Worm (Caenorhabditis elegans) whole organism, L4 larva: ENCODE measurements around the gene Y113G7B.11.
A peak's percentile ranks its signal among the peaks of the same experiment; 100 is the strongest.

Experiments
- F26F4.8 ChIP-seq: fragments of 200-800 bp; sonication (Bioruptor generic); conservative IDR thresholded peaks from 2 replicates; pipeline ENCODE4 v1.3.6; 2022; ENCODE audit warnings: missing genetic modification characterization, missing compliant biosample characterization
- T20F7.1 ChIP-seq: fragments of 200-800 bp; sonication (Bioruptor generic); optimal IDR thresholded peaks from 2 replicates; lab custom pipeline; 2018; ENCODE audit warnings: mild to moderate bottlenecking, missing genetic modification characterization, missing compliant biosample characterization
- ZK337.2 ChIP-seq: fragments of 200-800 bp; sonication (Bioruptor generic); IDR thresholded peaks from 2 replicates; pipeline ENCODE4 v1.3.6; 2022; ENCODE audit warnings: missing genetic modification reagents, missing genetic modification characterization, missing compliant biosample characterization
- ZK546.5 ChIP-seq, 2 experiments: sonication (generic microtip); optimal IDR thresholded peaks; 2 replicates each; lab custom pipeline; 2017; ENCODE audit warnings: missing biosample characterization in 2 of 2, missing genetic modification characterization in 2 of 2
- aha-1 ChIP-seq: fragments of 150-350 bp; peaks from one replicate; lab custom pipeline; 2014; ENCODE audit warnings: missing biosample characterization, missing genetic modification characterization
- ama-1 ChIP-seq: fragments of 150-350 bp; optimal IDR thresholded peaks from 2 replicates; lab custom pipeline; 2014; ENCODE audit warnings: inconsistent platforms, mixed read lengths
- arid-1 ChIP-seq: fragments of 200-800 bp; sonication (Bioruptor generic); conservative IDR thresholded peaks from 2 replicates; pipeline ENCODE4 v1.3.6; 2022; ENCODE audit warnings: missing genetic modification reagents, missing genetic modification characterization, missing compliant biosample characterization
- attf-4 ChIP-seq: sonication (generic microtip); optimal IDR thresholded peaks from 3 replicates; lab custom pipeline; 2017; ENCODE audit warnings: missing biosample characterization, missing genetic modification characterization
- ceh-20 ChIP-seq: fragments of 200-800 bp; sonication (Bioruptor generic); IDR thresholded peaks from 2 replicates; pipeline ENCODE4 v1.3.6; 2022; ENCODE audit warnings: missing genetic modification reagents, missing genetic modification characterization, missing compliant biosample characterization
- ceh-28 ChIP-seq: fragments of 150-350 bp; optimal IDR thresholded peaks from 2 replicates; lab custom pipeline; 2014; ENCODE audit warnings: missing biosample characterization, missing genetic modification reagents, missing genetic modification characterization
- ceh-32 ChIP-seq: sonication (generic microtip); optimal IDR thresholded peaks from 2 replicates; lab custom pipeline; 2016; ENCODE audit warnings: mild to moderate bottlenecking, missing genetic modification characterization, missing compliant biosample characterization; ENCODE audit not compliant: poor library complexity
- ceh-82 ChIP-seq: sonication (generic microtip); optimal IDR thresholded peaks from 2 replicates; lab custom pipeline; 2017; ENCODE audit warnings: missing biosample characterization, missing genetic modification characterization
- ces-1 ChIP-seq: fragments of 150-350 bp; sonication (generic microtip); optimal IDR thresholded peaks from 4 replicates; lab custom pipeline; 2014; ENCODE audit warnings: missing biosample characterization, missing genetic modification reagents, missing genetic modification characterization
- daf-19 ChIP-seq: fragments of 200-800 bp; sonication (Bioruptor generic); conservative IDR thresholded peaks from 2 replicates; pipeline ENCODE4 v1.3.6; 2022; ENCODE audit warnings: missing genetic modification characterization, missing compliant biosample characterization
- dmd-6 ChIP-seq: fragments of 200-800 bp; sonication (Bioruptor generic); IDR thresholded peaks from 2 replicates; pipeline ENCODE4 v1.3.6; 2022; ENCODE audit warnings: missing genetic modification reagents, missing genetic modification characterization, missing compliant biosample characterization
- gei-8 ChIP-seq: fragments of 200-800 bp; sonication (Bioruptor generic); optimal IDR thresholded peaks from 2 replicates; lab custom pipeline; 2018; ENCODE audit warnings: mild to moderate bottlenecking, missing genetic modification characterization, missing compliant biosample characterization
- hlh-11 ChIP-seq: fragments of 200-800 bp; sonication (Bioruptor generic); optimal IDR thresholded peaks from 2 replicates; lab custom pipeline; 2018; ENCODE audit warnings: mild to moderate bottlenecking, missing genetic modification characterization, missing compliant biosample characterization
- jun-1 ChIP-seq: fragments of 150-350 bp; optimal IDR thresholded peaks from 2 replicates; lab custom pipeline; 2014; ENCODE audit warnings: missing biosample characterization, missing genetic modification reagents, missing genetic modification characterization
- lin-1 ChIP-seq: fragments of 200-800 bp; sonication (Bioruptor generic); IDR thresholded peaks from 2 replicates; pipeline ENCODE4 v1.3.6; 2022; ENCODE audit warnings: missing genetic modification reagents, missing genetic modification characterization, missing compliant biosample characterization
- lsy-2 ChIP-seq, 2 experiments: fragments of 150-350 bp in 1 of 2; sonication (generic microtip) in 1 of 2; optimal IDR thresholded peaks; 2 replicates each; lab custom pipeline; 2014 to 2017; ENCODE audit warnings: missing biosample characterization in 2 of 2, missing genetic modification characterization in 2 of 2
- mep-1 ChIP-seq: fragments of 150-350 bp; sonication (generic microtip); optimal IDR thresholded peaks from 3 replicates; lab custom pipeline; 2014; ENCODE audit warnings: missing biosample characterization, missing genetic modification characterization
- nhr-102 ChIP-seq: sonication (generic microtip); optimal IDR thresholded peaks from 2 replicates; lab custom pipeline; 2016; ENCODE audit warnings: mild to moderate bottlenecking, missing genetic modification characterization, moderate library complexity, missing compliant biosample characterization
- nhr-111 ChIP-seq: fragments of 200-800 bp; sonication (Bioruptor generic); optimal IDR thresholded peaks from 2 replicates; lab custom pipeline; 2018; ENCODE audit warnings: mild to moderate bottlenecking, missing genetic modification characterization, missing compliant biosample characterization
- nhr-237 ChIP-seq: sonication (generic microtip); optimal IDR thresholded peaks from 2 replicates; lab custom pipeline; 2017; ENCODE audit warnings: missing biosample characterization, missing genetic modification characterization
- nhr-28 ChIP-seq: fragments of 150-350 bp; optimal IDR thresholded peaks from 2 replicates; lab custom pipeline; 2014; ENCODE audit warnings: missing biosample characterization, missing genetic modification characterization
- nhr-76 ChIP-seq: fragments of 150-350 bp; optimal IDR thresholded peaks from 2 replicates; lab custom pipeline; 2014; ENCODE audit warnings: missing biosample characterization, missing genetic modification characterization
- nhr-77 ChIP-seq: fragments of 150-350 bp; optimal IDR thresholded peaks from 2 replicates; lab custom pipeline; 2014; ENCODE audit warnings: missing biosample characterization, missing genetic modification characterization
- sdz-12 ChIP-seq: fragments of 200-800 bp; sonication (Bioruptor generic); optimal IDR thresholded peaks from 2 replicates; lab custom pipeline; 2018; ENCODE audit warnings: mild to moderate bottlenecking, missing genetic modification characterization, missing compliant biosample characterization
- set-16 ChIP-seq: fragments of 200-800 bp; sonication (Bioruptor generic); IDR thresholded peaks from 2 replicates; pipeline ENCODE4 v1.3.6; 2022; ENCODE audit warnings: missing genetic modification reagents, missing genetic modification characterization, missing compliant biosample characterization
- tag-97 ChIP-seq: fragments of 200-800 bp; sonication (Bioruptor generic); IDR thresholded peaks from 2 replicates; pipeline ENCODE4 v1.3.6; 2022; ENCODE audit warnings: missing genetic modification characterization, missing compliant biosample characterization
- unc-62 ChIP-seq, 3 experiments: fragments of 150-350 bp in 1 of 3; sonication (generic microtip); optimal IDR thresholded peaks in 2 of 3; peaks in 1 of 3; 1 replicate in 1 of 3; 2 replicates in 2 of 3; lab custom pipeline; 2014 to 2017; ENCODE audit warnings: missing biosample characterization in 3 of 3, missing genetic modification characterization in 3 of 3, missing genetic modification reagents in 3 of 3, missing genotype in 1 of 3
- vab-7 ChIP-seq: fragments of 200-800 bp; sonication (Bioruptor generic); IDR thresholded peaks from 2 replicates; pipeline ENCODE4 v1.3.6; 2022; ENCODE audit warnings: missing genetic modification reagents, missing genetic modification characterization, missing compliant biosample characterization
- zag-1 ChIP-seq: fragments of 150-350 bp; optimal IDR thresholded peaks from 2 replicates; lab custom pipeline; 2014; ENCODE audit warnings: missing biosample characterization, missing genetic modification characterization
- zfp-3 ChIP-seq: fragments of 200-800 bp; sonication (Bioruptor generic); conservative IDR thresholded peaks from 2 replicates; pipeline ENCODE4 v1.3.6; 2022; ENCODE audit warnings: missing genetic modification reagents, missing genetic modification characterization, missing compliant biosample characterization
- zip-2 ChIP-seq: fragments of 150-350 bp; optimal IDR thresholded peaks from 2 replicates; lab custom pipeline; 2014; ENCODE audit warnings: missing biosample characterization, missing genetic modification characterization
- ztf-7 ChIP-seq: fragments of 150-350 bp; optimal IDR thresholded peaks from 2 replicates; lab custom pipeline; 2014; ENCODE audit warnings: missing biosample characterization, missing genetic modification characterization

The Y113G7B.11 gene

DNA sequence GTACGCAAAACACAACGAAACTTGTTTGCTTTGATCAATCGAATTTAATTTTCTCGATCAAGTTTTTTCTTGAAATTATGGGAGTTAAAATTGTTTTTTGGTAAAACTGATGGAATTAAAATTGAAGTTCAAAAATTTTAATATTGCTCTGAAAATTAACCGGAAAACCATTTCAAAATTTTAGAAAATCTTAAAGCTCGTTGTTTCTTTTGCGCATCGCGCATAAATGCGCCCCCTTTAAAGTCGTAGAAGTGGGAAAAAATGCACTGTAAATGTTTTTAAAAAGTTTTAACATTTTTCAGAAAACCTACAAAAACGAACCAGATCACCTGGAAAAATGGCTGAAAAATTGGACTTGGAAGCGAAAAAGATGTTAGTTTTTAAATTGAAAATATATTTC, 12.0 kb downstream of the Y113G7B.11 start, which contains the start of gene fbxa-113:
fbxa-113 (plus strand) TSS at position 301 of the 400 bp plus-strand sequence.
- TF ChIP-seq daf-19 (GFP tag; lab: Robert Waterston, UW): no peak

DNA sequence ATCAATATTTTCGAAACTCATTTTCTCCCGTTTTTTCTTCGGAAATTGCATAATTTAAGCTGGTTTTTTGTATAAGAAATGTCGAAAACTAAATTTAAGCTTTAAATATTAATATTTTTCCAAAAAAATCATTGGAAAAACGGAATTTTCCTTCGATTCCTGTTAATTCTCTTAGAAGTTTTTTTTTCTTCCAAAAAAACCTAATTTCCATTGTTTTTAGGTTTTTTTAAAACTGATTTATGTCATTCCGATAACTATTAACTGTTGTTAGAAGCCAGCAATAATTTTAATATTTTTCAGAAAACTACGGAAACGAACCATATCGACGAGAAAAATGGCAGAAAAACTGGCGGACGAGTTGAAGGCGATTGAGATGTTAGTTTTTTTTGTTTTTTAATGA, 13.8 kb downstream of the Y113G7B.11 start, which contains the start of gene fbxa-114:
fbxa-114 (plus strand) TSS at position 301 of the 400 bp plus-strand sequence.
- TF ChIP-seq aha-1 (peak; percentile 55), zfp-3 (GFP tag; lab: Robert Waterston, UW) (no peak)

DNA sequence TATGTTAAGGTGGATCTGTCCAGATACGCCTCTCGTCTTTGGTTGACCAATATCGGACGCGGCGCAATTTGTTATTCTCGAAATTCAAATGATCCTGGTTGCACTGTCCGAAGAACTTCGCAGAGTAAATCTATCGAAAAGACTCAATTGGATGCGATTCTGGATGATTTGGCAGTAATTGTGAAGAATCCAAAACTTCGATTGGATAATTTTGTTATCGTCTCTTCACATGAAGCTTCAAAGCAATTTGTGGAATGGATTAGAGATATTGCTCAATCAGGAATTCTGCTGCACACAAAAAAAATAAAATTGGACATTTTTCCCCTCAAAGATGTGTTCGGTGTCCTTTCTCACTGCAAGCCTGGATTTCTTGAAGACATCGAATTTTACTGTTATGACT, 15.4 kb downstream of the Y113G7B.11 start:
- TF ChIP-seq unc-62 (GFP tag; optimal IDR thresholded peaks at IDR 0.05 in 1 of 2; lab: Kevin White, UChicago) (peak in 1 of 2 experiments; percentile 93), unc-62 (tag; optimal IDR thresholded peaks at IDR 0.05; lab: Kevin White, UChicago) (no peak), arid-1 (GFP tag; lab: Robert Waterston, UW) (no peak)

DNA sequence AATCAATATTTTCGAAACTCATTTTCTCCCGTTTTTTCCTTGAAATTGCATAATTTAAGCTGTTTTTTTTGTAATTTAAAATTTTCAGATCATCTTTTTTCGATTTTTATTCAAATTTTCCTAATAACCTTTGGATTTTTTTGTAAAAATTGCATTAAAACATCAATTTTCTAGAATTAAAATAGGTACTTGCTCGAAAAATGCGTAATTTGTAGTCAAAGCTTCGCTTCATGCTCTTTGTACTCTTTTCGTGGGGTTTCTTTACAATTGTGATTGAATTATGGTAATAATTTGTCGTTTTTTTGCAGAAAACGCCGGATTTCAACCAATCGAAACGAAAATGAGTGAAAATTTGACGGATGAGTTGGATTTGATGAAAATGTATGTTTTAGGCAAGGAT, 16.1 kb downstream of the Y113G7B.11 start, which contains the start of gene fog-2:
fog-2 (plus strand) TSS at position 301 of the 400 bp plus-strand sequence.
- no peak for TF ChIP-seq nhr-102
- no peak for TF ChIP-seq F26F4.8
- TF ChIP-seq zfp-3 (GFP tag; lab: Robert Waterston, UW): no peak
- TF ChIP-seq attf-4 (tag; lab: Kevin White, UChicago): no peak
- no peak for TF ChIP-seq dmd-6
- TF ChIP-seq nhr-76 (tag; lab: Kevin White, UChicago): no peak
- TF ChIP-seq nhr-237: no peak
- no peak for TF ChIP-seq nhr-28 (tag; lab: Kevin White, UChicago)
- no peak for TF ChIP-seq tag-97 (GFP tag; lab: Robert Waterston, UW)
- TF ChIP-seq hlh-11: no peak
- TF ChIP-seq ZK546.5 (tag; optimal IDR thresholded peaks at IDR 0.05; lab: Kevin White, UChicago): no peak
- no peak for TF ChIP-seq ces-1 (GFP tag; lab: Kevin White, UChicago)
- TF ChIP-seq ceh-32 (tag; lab: Kevin White, UChicago): no peak
- TF ChIP-seq ceh-82 (tag; lab: Kevin White, UChicago): no peak
- no peak for TF ChIP-seq ceh-28
- no peak for TF ChIP-seq aha-1

DNA sequence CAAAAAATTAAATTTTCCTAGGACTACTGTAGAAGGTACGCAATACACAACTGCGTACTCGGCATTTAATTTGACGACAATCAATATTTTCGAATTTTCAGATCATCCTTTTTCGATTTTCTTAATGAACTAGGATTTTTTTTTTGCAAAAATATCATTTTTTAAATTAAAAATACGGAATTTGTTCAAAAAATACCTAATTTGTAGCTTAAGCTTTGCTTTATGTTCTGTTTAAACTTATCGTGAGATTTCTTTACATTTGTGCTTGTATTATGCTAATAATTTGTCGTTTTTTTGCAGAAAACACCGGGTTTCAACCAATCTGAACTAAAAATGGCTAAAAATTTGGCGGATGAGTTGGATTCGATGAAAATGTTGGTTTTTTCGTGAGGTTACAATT, 18.4 kb downstream of the Y113G7B.11 start, which contains the start of gene ftr-1:
ftr-1 (plus strand) TSS at position 301 of the 400 bp plus-strand sequence.
- no peak for TF ChIP-seq sdz-12 (GFP tag; lab: Kevin White, UChicago)
- no peak for TF ChIP-seq nhr-111 (GFP tag; lab: Kevin White, UChicago)
- no peak for TF ChIP-seq ceh-82 (tag; lab: Kevin White, UChicago)
- TF ChIP-seq ZK337.2 (GFP tag; lab: Robert Waterston, UW): no peak
- TF ChIP-seq mep-1 (tag; lab: Kevin White, UChicago): no peak
- TF ChIP-seq T20F7.1 (GFP tag; lab: Kevin White, UChicago): no peak
- TF ChIP-seq zip-2: no peak
- TF ChIP-seq vab-7 (GFP tag; lab: Robert Waterston, UW): no peak
- TF ChIP-seq ama-1: no peak

DNA sequence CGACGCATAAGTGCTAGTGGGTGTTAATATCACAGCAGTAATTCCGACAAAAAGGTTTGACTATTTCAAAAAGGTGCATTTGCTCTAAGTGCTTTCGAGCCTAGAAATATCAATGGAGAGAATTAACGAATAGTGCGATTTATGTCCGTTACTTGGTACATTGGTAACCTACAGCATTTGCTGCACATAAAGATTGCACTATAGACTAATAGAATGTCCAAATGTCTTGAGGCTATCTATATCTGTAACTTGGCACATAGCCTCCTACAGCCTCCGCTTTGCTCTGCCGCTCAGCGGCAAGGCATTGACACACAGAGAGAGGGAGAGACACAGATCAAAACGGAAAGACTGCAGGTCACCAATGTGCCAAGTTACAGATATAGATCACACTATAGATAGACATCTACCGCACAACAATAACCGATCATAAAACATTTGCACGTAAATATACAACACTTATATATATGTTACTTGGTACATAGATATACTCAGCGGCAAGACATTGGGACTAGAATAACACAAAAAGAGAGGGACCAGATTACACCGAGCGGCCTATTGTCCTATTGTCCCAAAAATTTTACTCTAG, 19.6 kb downstream of the Y113G7B.11 start, which contains the start of the genes srh-217 and Y113G7B.28:
srh-217 (minus strand) TSS at position 101 of the 586 bp plus-strand sequence.
Y113G7B.28 (plus strand) TSS at position 536 of the 586 bp plus-strand sequence.
- TF ChIP-seq ztf-7 (tag; lab: Kevin White, UChicago): no peak
- TF ChIP-seq zip-2: no peak
- no peak for TF ChIP-seq nhr-102
- TF ChIP-seq jun-1: no peak
- TF ChIP-seq lsy-2 (tag; optimal IDR thresholded peaks at IDR 0.05; lab: Kevin White, UChicago): no peak
- no peak for TF ChIP-seq zag-1 (tag; lab: Kevin White, UChicago)
- TF ChIP-seq ceh-20: no peak
- no peak for TF ChIP-seq attf-4 (tag; lab: Kevin White, UChicago)
- TF ChIP-seq gei-8 (GFP tag; lab: Kevin White, UChicago): no peak
- TF ChIP-seq set-16 (GFP tag; lab: Robert Waterston, UW): no peak
- TF ChIP-seq lin-1 (GFP tag; lab: Robert Waterston, UW): no peak
- no peak for TF ChIP-seq ceh-32 (tag; lab: Kevin White, UChicago)
- no peak for TF ChIP-seq ces-1 (GFP tag; lab: Kevin White, UChicago)
- TF ChIP-seq nhr-77 (tag; lab: Kevin White, UChicago): no peak
